Fruit fly (Drosophila melanogaster): ENCODE measurements around the gene MtnA.

Gene MtnA

DNA sequence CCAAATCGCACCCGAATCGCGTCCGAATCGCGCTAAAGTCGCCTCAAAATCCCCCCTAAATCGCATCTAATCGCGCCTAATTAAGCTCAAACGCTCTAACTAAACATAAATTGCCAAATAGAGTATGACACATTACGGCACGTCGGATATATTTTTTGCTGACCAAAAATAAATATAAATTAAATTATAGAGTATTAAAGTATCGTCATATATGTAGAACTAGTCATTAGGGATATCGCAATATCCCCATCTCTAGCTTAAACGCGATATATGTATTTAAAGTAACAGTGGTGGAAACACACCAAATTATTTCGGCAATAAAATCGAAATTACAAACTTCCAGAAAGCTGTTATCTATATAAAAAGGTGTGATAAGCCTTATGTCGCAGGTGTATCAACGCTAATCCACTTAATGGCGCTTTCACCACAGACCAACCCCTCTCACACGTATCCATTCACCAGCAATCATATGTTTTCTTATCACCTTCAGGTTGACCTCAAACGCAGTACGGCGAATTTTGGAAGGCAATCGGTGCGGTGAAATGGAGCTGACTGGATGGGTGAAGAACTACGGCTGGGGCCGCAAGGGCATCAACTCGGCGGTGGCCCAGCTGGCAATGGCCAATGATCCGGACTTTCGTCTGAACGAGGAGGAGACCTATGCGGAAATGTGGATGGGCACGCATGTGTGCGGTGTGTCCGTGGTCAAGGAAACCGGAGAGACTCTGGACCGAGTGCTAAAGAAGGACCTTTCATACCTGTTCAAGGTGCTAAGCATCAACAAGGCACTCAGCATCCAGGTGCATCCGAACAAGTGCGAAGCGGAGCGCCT lies 24.6 kb downstream of the MtnA start, which contains the start of gene Mpi (continued):
- TF ChIP-seq MBD-R2 (GFP tag; IDR thresholded peaks at IDR 0.05) (peak; percentile 73), ato (GFP tag; IDR thresholded peaks at IDR 0.05; ENCODE audit: partially characterized antibody) (0 out of 2 replicates have a peak, but pooled peaks have one; percentile 45), slou (GFP tag; optimal IDR thresholded peaks at IDR 0.05) (no peak), knrl (GFP tag; IDR thresholded peaks at IDR 0.05; ENCODE audit: partially characterized antibody) (peak; percentile 49; the same call in 2 of the 3 replicates), CG6254 (GFP tag; optimal IDR thresholded peaks at IDR 0.05) (no peak), Hand (GFP tag; optimal IDR thresholded peaks at IDR 0.05) (peak; percentile 21), row (GFP tag; IDR thresholded peaks at IDR 0.05) (peak; percentile 92), cwo (GFP tag; optimal IDR thresholded peaks at IDR 0.05) (no peak), B-H2 (GFP tag; optimal IDR thresholded peaks at IDR 0.05) (peak; percentile 36), hkb (optimal IDR thresholded peaks at IDR 0.05) (no peak), hkb (GFP tag; IDR thresholded peaks at IDR 0.05) (0 out of 2 replicates have a peak, but pooled peaks have one; percentile 25), CG6791 (GFP tag; IDR thresholded peaks at IDR 0.05; ENCODE audit: partially characterized antibody) (no peak), Sry-δ (GFP tag; optimal IDR thresholded peaks at IDR 0.05) (peak; percentile 77), CG14050 (GFP tag; IDR thresholded peaks at IDR 0.05) (no peak), CG10366 (GFP tag; IDR thresholded peaks at IDR 0.05) (peak; percentile 13; the same call in 1 of the 2 replicates), bsh (GFP tag; optimal IDR thresholded peaks at IDR 0.05) (peak in 1 of 2 experiments; percentile 42), Mes4 (GFP tag; optimal IDR thresholded peaks at IDR 0.05) (no peak), Hsf (GFP tag; optimal IDR thresholded peaks at IDR 0.05) (peak; percentile 13), so (GFP tag; IDR thresholded peaks at IDR 0.05) (0 out of 3 replicates have a peak, but pooled peaks have one; percentile 30), CG7357 (GFP tag; IDR thresholded peaks at IDR 0.05) (peak; percentile 89), trem (tag; optimal IDR thresholded peaks at IDR 0.05) (peak; percentile 58), Adf1 (GFP tag; IDR thresholded peaks at IDR 0.05) (no peak), crp (GFP tag; optimal IDR thresholded peaks at IDR 0.05) (peak in 1 of 2 experiments; percentile 79), yki (optimal IDR thresholded peaks at IDR 0.05) (no peak), amos (GFP tag; IDR thresholded peaks at IDR 0.05; ENCODE audit: partially characterized antibody) (peak; percentile 52; the same call in 1 of the 2 replicates), Opbp (GFP tag; IDR thresholded peaks at IDR 0.05; ENCODE audit: partially characterized antibody) (no peak), stwl (tag; optimal IDR thresholded peaks at IDR 0.05) (peak; percentile 41), CG18262 (tag; optimal IDR thresholded peaks at IDR 0.05) (no peak), eve (GFP tag; optimal IDR thresholded peaks at IDR 0.05) (no peak), CG11247 (GFP tag; IDR thresholded peaks at IDR 0.05) (0 out of 2 replicates have a peak, but pooled peaks have one; percentile 17), CG14710 (tag; optimal IDR thresholded peaks at IDR 0.05) (peak; percentile 40), grn (GFP tag; optimal IDR thresholded peaks at IDR 0.05) (no peak), CG10543 (GFP tag; optimal IDR thresholded peaks at IDR 0.05) (peak; percentile 25), inv (GFP tag; IDR thresholded peaks at IDR 0.05; ENCODE audit: partially characterized antibody) (peak; percentile 44), psq (GFP tag; optimal IDR thresholded peaks at IDR 0.05) (no peak), dpn (GFP tag; optimal IDR thresholded peaks at IDR 0.05) (peak in 1 of 2 experiments; percentile 25), ssp (GFP tag; IDR thresholded peaks at IDR 0.05) (peak; percentile 16; the same call in 1 of the 2 replicates), CG14014 (GFP tag; IDR thresholded peaks at IDR 0.05) (0 out of 2 replicates have a peak, but pooled peaks have one; percentile 22), CG11695 (GFP tag; IDR thresholded peaks at IDR 0.05) (no peak), CG4617 (GFP tag; optimal IDR thresholded peaks at IDR 0.05; ENCODE audit: borderline replicate concordance) (peak; percentile 63), CG9215 (GFP tag; IDR thresholded peaks at IDR 0.05) (no peak), esg (GFP tag; conservative IDR thresholded peaks at IDR 0.05) (no peak), trh (GFP tag; optimal IDR thresholded peaks at IDR 0.05) (no peak), Dbx (GFP tag; IDR thresholded peaks at IDR 0.05) (0 out of 3 replicates have a peak, but pooled peaks have one; percentile 3), ranshi (GFP tag; IDR thresholded peaks at IDR 0.05) (no peak), CG2129 (GFP tag; IDR thresholded peaks at IDR 0.05; ENCODE audit: partially characterized antibody) (peak; percentile 45; the same call in 1 of the 2 replicates), CG17802 (tag; optimal IDR thresholded peaks at IDR 0.05) (peak; percentile 18), BEAF-32 (GFP tag; optimal IDR thresholded peaks at IDR 0.05) (peak; percentile 67)
